Worm (Caenorhabditis elegans) whole organism, dauer: Measurements from ENCODE around the gene R01E6.7.

Experiments used
- unc-62 ChIP-seq: sonication (generic microtip); optimal IDR thresholded peaks from 2 replicates; lab custom pipeline; 2017; ENCODE audit warnings: missing biosample characterization, missing genetic modification reagents, missing genetic modification characterization

R01E6.7 gene

ce11 chrX:13569854-13570253, at the start of gene R01E6.7:
R01E6.7 (minus strand) TSS chrX:13569954.
- no peak for TF ChIP-seq unc-62 (GFP tag; lab: Kevin White, UChicago)

- TF ChIP-seq unc-62 (GFP tag; lab: Kevin White, UChicago), result no peak
Observed at ce11 chrX:13618574-13618973, 48.8 kb upstream of the R01E6.7 start, which contains the start of gene nlp-53. nlp-53 (plus strand) TSS chrX:13618874.

ce11 chrX:13615181-13615580, 45.4 kb upstream of the R01E6.7 start:
- TF ChIP-seq unc-62 (GFP tag; lab: Kevin White, UChicago), result no peak

ce11 chrX:13610040-13610439, 40.3 kb upstream of the R01E6.7 start:
- TF ChIP-seq unc-62 (GFP tag; lab: Kevin White, UChicago), result no peak

ce11 chrX:13605854-13606253, 36.1 kb upstream of the R01E6.7 start:
- TF ChIP-seq unc-62 (GFP tag; lab: Kevin White, UChicago), result no peak

ce11 chrX:13604946-13605617, 35.3 kb upstream of the R01E6.7 start, which contains the start of gene F54B11.9:
F54B11.9 (plus strand) TSS chrX:13605567.
- no peak for TF ChIP-seq unc-62 (GFP tag; lab: Kevin White, UChicago)

ce11 chrX:13603826-13604225, 34.1 kb upstream of the R01E6.7 start, which contains the start of gene F54B11.8:
F54B11.8 (minus strand) TSS chrX:13603926.
- no peak for TF ChIP-seq unc-62 (GFP tag; lab: Kevin White, UChicago)

- no peak for TF ChIP-seq unc-62 (GFP tag; lab: Kevin White, UChicago)
Observed at ce11 chrX:13600136-13600535, 30.4 kb upstream of the R01E6.7 start, which contains the start of gene F54B11.7. F54B11.7 (plus strand) TSS chrX:13600436.

ce11 chrX:13598021-13598499, 28.3 kb upstream of the R01E6.7 start, which contains the start of gene bra-1:
bra-1 (plus strand) TSS chrX:13598449.
- no peak for TF ChIP-seq unc-62 (GFP tag; lab: Kevin White, UChicago)

ce11 chrX:13596003-13596767, 26.4 kb upstream of the R01E6.7 start, which contains the start of gene F54B11.5:
F54B11.5 (minus strand) TSS chrX:13596068.
- TF ChIP-seq unc-62 (GFP tag; lab: Kevin White, UChicago), result no peak

- no peak for TF ChIP-seq unc-62 (GFP tag; lab: Kevin White, UChicago)
Observed at ce11 chrX:13592367-13592766, 22.6 kb upstream of the R01E6.7 start, which contains the start of gene F54B11.4. F54B11.4 (plus strand) TSS chrX:13592667.

- TF ChIP-seq unc-62 (GFP tag; lab: Kevin White, UChicago), result no peak
Observed at ce11 chrX:13591953-13592352, 22.2 kb upstream of the R01E6.7 start.

- no peak for TF ChIP-seq unc-62 (GFP tag; lab: Kevin White, UChicago)
Observed at ce11 chrX:13591175-13591574, 21.4 kb upstream of the R01E6.7 start, which contains the start of gene col-44. col-44 (plus strand) TSS chrX:13591475.

- TF ChIP-seq unc-62 (GFP tag; lab: Kevin White, UChicago), result no peak
Observed at ce11 chrX:13590688-13591087, 20.9 kb upstream of the R01E6.7 start.

ce11 chrX:13589735-13590134, 20.0 kb upstream of the R01E6.7 start, which contains the start of gene col-9:
col-9 (plus strand) TSS chrX:13590035.
- no peak for TF ChIP-seq unc-62 (GFP tag; lab: Kevin White, UChicago)
